Fruit fly (Drosophila melanogaster) whole organism, embryonic: Measurements from ENCODE around the gene CG11562.

Experiments used
- Bgb ChIP-seq: fragments of 200-800 bp; sonication (Bioruptor generic); IDR thresholded peaks from 2 replicates; pipeline ENCODE4 v1.3.6; 2022; ENCODE audit warnings: missing biosample characterization, missing genetic modification characterization; ENCODE audit not compliant: partially characterized antibody
- CG10147 ChIP-seq: fragments of 200-800 bp; sonication (Bioruptor generic); optimal IDR thresholded peaks from 2 replicates; lab custom pipeline; 2019; ENCODE audit warnings: missing biosample characterization, mild to moderate bottlenecking, missing genetic modification characterization, moderate library complexity
- CG10209 ChIP-seq: fragments of 200-800 bp; sonication (Bioruptor generic); optimal IDR thresholded peaks from 3 replicates; lab custom pipeline; 2017; ENCODE audit warnings: missing biosample characterization, mild to moderate bottlenecking, missing genetic modification characterization, missing genetic modification reagents
- CG10979 ChIP-seq: fragments of 200-800 bp; sonication (Bioruptor generic); optimal IDR thresholded peaks from 2 replicates; lab custom pipeline; 2018; ENCODE audit warnings: missing biosample characterization, mild to moderate bottlenecking, missing genetic modification characterization, moderate library complexity
- CG12744 ChIP-seq: fragments of 200-800 bp; sonication (Bioruptor generic); optimal IDR thresholded peaks from 2 replicates; lab custom pipeline; 2016; ENCODE audit warnings: missing biosample characterization, missing genetic modification characterization
- CG13424 ChIP-seq: fragments of 200-800 bp; sonication (Bioruptor generic); optimal IDR thresholded peaks from 2 replicates; lab custom pipeline; 2019; ENCODE audit warnings: missing biosample characterization, mild to moderate bottlenecking, missing genetic modification characterization, moderate library complexity
- CG1603 ChIP-seq: fragments of 200-800 bp; sonication (Bioruptor generic); optimal IDR thresholded peaks from 2 replicates; lab custom pipeline; 2019; ENCODE audit warnings: missing biosample characterization, mild to moderate bottlenecking, missing genetic modification characterization, moderate library complexity
- CG17612 ChIP-seq: fragments of 200-800 bp; sonication (Bioruptor generic); IDR thresholded peaks from 2 replicates; pipeline ENCODE4 v1.3.6; 2022; ENCODE audit warnings: missing biosample characterization, missing genetic modification characterization
- CG18764 ChIP-seq: fragments of 200-800 bp; sonication (Bioruptor generic); optimal IDR thresholded peaks from 3 replicates; lab custom pipeline; 2016; ENCODE audit warnings: missing biosample characterization, missing genetic modification characterization
- CG2120 ChIP-seq: fragments of 200-800 bp; sonication (Bioruptor generic); optimal IDR thresholded peaks from 3 replicates; lab custom pipeline; 2016; ENCODE audit warnings: missing biosample characterization, missing genetic modification characterization
- CG2712 ChIP-seq: fragments of 200-800 bp; optimal IDR thresholded peaks from 3 replicates; lab custom pipeline; 2019; ENCODE audit warnings: missing biosample characterization, mild to moderate bottlenecking, missing genetic modification characterization, moderate library complexity
- CG31365 ChIP-seq: fragments of 200-800 bp; sonication (Bioruptor generic); optimal IDR thresholded peaks from 2 replicates; lab custom pipeline; 2018; ENCODE audit warnings: missing biosample characterization, mild to moderate bottlenecking, missing genetic modification characterization
- CG32532 ChIP-seq: fragments of 200-800 bp; sonication (Bioruptor generic); IDR thresholded peaks from 2 replicates; pipeline ENCODE4 v1.3.6; 2022; ENCODE audit warnings: missing biosample characterization, missing genetic modification characterization
- CG4404 ChIP-seq: fragments of 200-800 bp; sonication (Bioruptor generic); IDR thresholded peaks from 2 replicates; pipeline ENCODE4 v1.3.6; 2022; ENCODE audit warnings: missing biosample characterization, missing genetic modification characterization
- CG4424 ChIP-seq: fragments of 200-800 bp; sonication (Bioruptor generic); optimal IDR thresholded peaks from 3 replicates; lab custom pipeline; 2016; ENCODE audit warnings: missing biosample characterization, missing genetic modification characterization
- CG4730 ChIP-seq: fragments of 200-800 bp; sonication (Bioruptor generic); IDR thresholded peaks from 2 replicates; pipeline ENCODE4 v1.3.6; 2022; ENCODE audit warnings: missing biosample characterization, missing genetic modification characterization
- CG5180 ChIP-seq: fragments of 200-800 bp; sonication (Bioruptor generic); optimal IDR thresholded peaks from 3 replicates; lab custom pipeline; 2017; ENCODE audit warnings: missing biosample characterization, missing genetic modification characterization, mild to moderate bottlenecking, moderate library complexity, missing genetic modification reagents
- CG6654 ChIP-seq: fragments of 200-800 bp; sonication (Bioruptor generic); optimal IDR thresholded peaks from 2 replicates; lab custom pipeline; 2017; ENCODE audit warnings: missing biosample characterization, mild to moderate bottlenecking, missing genetic modification characterization
- CG7271 ChIP-seq: fragments of 200-800 bp; sonication (Bioruptor generic); optimal IDR thresholded peaks from 2 replicates; lab custom pipeline; 2018; ENCODE audit warnings: missing biosample characterization, mild to moderate bottlenecking, missing genetic modification characterization, moderate library complexity
- CG7839 ChIP-seq: fragments of 200-800 bp; sonication (Bioruptor generic); optimal IDR thresholded peaks from 3 replicates; lab custom pipeline; 2018; ENCODE audit warnings: missing biosample characterization, mild to moderate bottlenecking, missing genetic modification characterization, moderate library complexity
- CG8388 ChIP-seq: fragments of 200-800 bp; sonication (Bioruptor generic); optimal IDR thresholded peaks from 2 replicates; lab custom pipeline; 2019; ENCODE audit warnings: missing biosample characterization, mild to moderate bottlenecking, missing genetic modification characterization, moderate library complexity
- CG8765 ChIP-seq: fragments of 200-800 bp; sonication (Bioruptor generic); IDR thresholded peaks from 2 replicates; pipeline ENCODE4 v1.3.6; 2022; ENCODE audit warnings: missing biosample characterization, missing genetic modification characterization
- CG9437 ChIP-seq: fragments of 200-800 bp; sonication (Bioruptor generic); optimal IDR thresholded peaks from 2 replicates; lab custom pipeline; 2018; ENCODE audit warnings: missing biosample characterization, mild to moderate bottlenecking, missing genetic modification characterization
- CG9797 ChIP-seq: fragments of 200-800 bp; sonication (Bioruptor generic); optimal IDR thresholded peaks from 3 replicates; lab custom pipeline; 2018; ENCODE audit warnings: missing biosample characterization, mild to moderate bottlenecking, missing genetic modification characterization
- CG9932 ChIP-seq: fragments of 200-800 bp; sonication (Bioruptor generic); IDR thresholded peaks from 2 replicates; pipeline ENCODE4 v1.3.6; 2022; ENCODE audit warnings: missing biosample characterization, missing genetic modification characterization
- CTCF ChIP-seq: fragments of 200-800 bp; sonication (Bioruptor generic); optimal IDR thresholded peaks from 2 replicates; lab custom pipeline; 2017; ENCODE audit warnings: missing biosample characterization, mild to moderate bottlenecking, missing genetic modification characterization, moderate library complexity
- CrebB ChIP-seq: fragments of 200-800 bp; sonication (Bioruptor generic); optimal IDR thresholded peaks from 3 replicates; lab custom pipeline; 2018; ENCODE audit warnings: missing biosample characterization, mild to moderate bottlenecking, missing genetic modification characterization
- Dp ChIP-seq: fragments of 200-800 bp; sonication (Bioruptor generic); optimal IDR thresholded peaks from 2 replicates; lab custom pipeline; 2018; ENCODE audit warnings: missing biosample characterization, mild to moderate bottlenecking, missing genetic modification characterization, moderate library complexity
- Drgx ChIP-seq: fragments of 200-800 bp; sonication (Bioruptor generic); IDR thresholded peaks from 2 replicates; pipeline ENCODE4 v1.3.6; 2022; ENCODE audit warnings: missing biosample characterization, missing genetic modification characterization
- Gsc ChIP-seq: fragments of 200-800 bp; sonication (Bioruptor generic); IDR thresholded peaks from 2 replicates; pipeline ENCODE4 v1.3.6; 2022; ENCODE audit warnings: missing biosample characterization, missing genetic modification characterization
- Kr ChIP-seq: fragments of 200-800 bp; sonication (Bioruptor generic); optimal IDR thresholded peaks from 2 replicates; lab custom pipeline; 2017; ENCODE audit warnings: missing biosample characterization, mild to moderate bottlenecking, missing genetic modification characterization
- Lim3 ChIP-seq: fragments of 200-800 bp; sonication (Bioruptor generic); IDR thresholded peaks from 2 replicates; pipeline ENCODE4 v1.3.6; 2022; ENCODE audit warnings: missing biosample characterization, missing genetic modification characterization
- Oaz ChIP-seq: fragments of 200-800 bp; sonication (Bioruptor generic); IDR thresholded peaks from 2 replicates; pipeline ENCODE4 v1.3.6; 2022; ENCODE audit warnings: missing biosample characterization, missing genetic modification characterization
- PHDP ChIP-seq: fragments of 200-800 bp; sonication (Bioruptor generic); optimal IDR thresholded peaks from 3 replicates; lab custom pipeline; 2018; ENCODE audit warnings: missing biosample characterization, mild to moderate bottlenecking, missing genetic modification characterization, moderate library complexity
- Sox102F ChIP-seq: fragments of 200-800 bp; sonication (Bioruptor generic); optimal IDR thresholded peaks from 2 replicates; lab custom pipeline; 2018; ENCODE audit warnings: missing biosample characterization, mild to moderate bottlenecking, missing genetic modification characterization, moderate library complexity
- Sry-β ChIP-seq: fragments of 200-800 bp; sonication (Bioruptor generic); optimal IDR thresholded peaks from 2 replicates; lab custom pipeline; 2018; ENCODE audit warnings: missing biosample characterization, mild to moderate bottlenecking, missing genetic modification characterization, moderate library complexity
- Stat92E ChIP-seq, 3 experiments: fragments of >200 bp in 2 of 3; fragments of 200-800 bp in 1 of 3; sonication (Bioruptor generic) in 1 of 3; optimal IDR thresholded peaks; 2 replicates each; lab custom pipeline; 2017 to 2019; ENCODE audit warnings: missing biosample characterization in 3 of 3, missing genetic modification characterization in 3 of 3, mild to moderate bottlenecking in 1 of 3, moderate library complexity in 1 of 3
- bowl ChIP-seq: fragments of 200-800 bp; sonication (Bioruptor generic); IDR thresholded peaks from 2 replicates; pipeline ENCODE4 v1.3.6; 2022; ENCODE audit warnings: missing biosample characterization, missing genetic modification characterization
- br ChIP-seq: fragments of >200 bp; optimal IDR thresholded peaks from 2 replicates; lab custom pipeline; 2017
- cad ChIP-seq: fragments of >200 bp; optimal IDR thresholded peaks from 2 replicates; lab custom pipeline; 2017; ENCODE audit warnings: missing biosample characterization, missing genetic modification characterization
- chm ChIP-seq: fragments of 200-800 bp; sonication (Bioruptor generic); IDR thresholded peaks from 2 replicates; pipeline ENCODE4 v1.3.6; 2022; ENCODE audit warnings: missing biosample characterization, missing genetic modification characterization
- chn ChIP-seq: fragments of 200-800 bp; sonication (Bioruptor generic); optimal IDR thresholded peaks from 2 replicates; lab custom pipeline; 2016; ENCODE audit warnings: missing biosample characterization, missing genetic modification characterization
- dysf ChIP-seq: fragments of 200-800 bp; sonication (Bioruptor generic); IDR thresholded peaks from 3 replicates; pipeline ENCODE4 v1.3.6; 2022; ENCODE audit warnings: missing biosample characterization, missing genetic modification characterization
- gro ChIP-seq: fragments of 200-800 bp; sonication (Bioruptor generic); optimal IDR thresholded peaks from 2 replicates; lab custom pipeline; 2016; ENCODE audit warnings: missing biosample characterization, missing genetic modification characterization
- gsb-n ChIP-seq: fragments of 200-800 bp; sonication (Bioruptor generic); optimal IDR thresholded peaks from 3 replicates; lab custom pipeline; 2018; ENCODE audit warnings: missing biosample characterization, mild to moderate bottlenecking, missing genetic modification characterization
- kni ChIP-seq: fragments of 200-800 bp; sonication (Bioruptor generic); optimal IDR thresholded peaks from 3 replicates; lab custom pipeline; 2017; ENCODE audit warnings: mild to moderate bottlenecking, missing biosample characterization, missing genetic modification reagents, missing genetic modification characterization
- lbe ChIP-seq: fragments of 200-800 bp; sonication (Bioruptor generic); optimal IDR thresholded peaks from 2 replicates; lab custom pipeline; 2016; ENCODE audit warnings: missing biosample characterization, mild to moderate bottlenecking, missing genetic modification characterization
- nmo ChIP-seq: fragments of 200-800 bp; sonication (Bioruptor generic); optimal IDR thresholded peaks from 2 replicates; lab custom pipeline; 2018; ENCODE audit warnings: missing biosample characterization, mild to moderate bottlenecking, missing genetic modification characterization, moderate library complexity
- pnt ChIP-seq: fragments of 200-800 bp; sonication (Bioruptor generic); optimal IDR thresholded peaks from 3 replicates; lab custom pipeline; 2016; ENCODE audit warnings: missing biosample characterization, missing genetic modification characterization
- shn ChIP-seq: fragments of 200-800 bp; sonication (Bioruptor generic); optimal IDR thresholded peaks from 3 replicates; lab custom pipeline; 2016; ENCODE audit warnings: missing biosample characterization, missing genetic modification characterization
- so ChIP-seq: fragments of 200-800 bp; sonication (Bioruptor generic); IDR thresholded peaks from 3 replicates; pipeline ENCODE4 v1.3.6; 2022; ENCODE audit warnings: missing biosample characterization, missing genetic modification characterization
- tin ChIP-seq: fragments of 200-800 bp; sonication (Bioruptor generic); optimal IDR thresholded peaks from 3 replicates; lab custom pipeline; 2016; ENCODE audit warnings: missing biosample characterization, missing genetic modification characterization
- wor ChIP-seq: fragments of 200-800 bp; sonication (Bioruptor generic); IDR thresholded peaks from 2 replicates; pipeline ENCODE4 v1.3.6; 2022; ENCODE audit warnings: missing biosample characterization, missing genetic modification characterization

CG11562 gene

DNA sequence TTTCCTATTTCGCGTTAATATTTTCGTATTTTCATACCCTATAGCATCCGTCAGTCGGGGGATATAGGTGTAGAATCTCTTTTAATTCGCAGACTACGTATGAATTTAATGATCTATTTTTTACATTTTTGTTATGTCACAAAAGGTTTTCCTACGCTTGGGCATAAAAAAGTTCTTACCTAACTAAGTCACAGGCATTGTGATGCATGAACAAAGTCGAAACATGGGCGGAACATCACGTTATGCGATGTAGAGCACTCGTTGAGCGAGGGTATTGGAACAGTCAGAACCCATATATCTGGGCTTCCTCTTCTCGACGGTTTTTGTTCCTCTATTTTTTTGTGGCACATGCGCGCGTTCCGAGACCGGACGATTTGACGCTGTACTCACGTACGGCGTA lies 17.0 kb downstream of the CG11562 start (continued):
- TF ChIP-seq CG10209 (GFP tag; lab: Kevin White, UChicago) (no peak), CG4424 (GFP tag; lab: Kevin White, UChicago) (no peak), CTCF (GFP tag; lab: Kevin White, UChicago) (no peak), CG18764 (GFP tag; lab: Kevin White, UChicago) (peak; percentile 9), CG13424 (no peak), chn (GFP tag; lab: Kevin White, UChicago) (no peak), CG9932 (GFP tag; lab: Robert Waterston, UW) (peak; percentile 29; the same call in 1 of the 2 replicates), Kr (GFP tag; lab: Kevin White, UChicago) (no peak), PHDP (peak; percentile 30), CG7271 (tag; lab: Kevin White, UChicago) (no peak), CG10147 (GFP tag; lab: Kevin White, UChicago) (no peak), bowl (GFP tag; lab: Robert Waterston, UW) (no peak), cad (GFP tag; lab: Kevin White, UChicago) (no peak), CG2712 (tag; lab: Kevin White, UChicago) (peak; percentile 14), CG2120 (GFP tag; lab: Kevin White, UChicago) (peak; percentile 40), lbe (GFP tag; lab: Kevin White, UChicago) (no peak), CG8765 (GFP tag; lab: Robert Waterston, UW) (no peak), tin (GFP tag; lab: Kevin White, UChicago) (no peak), CG7839 (tag; lab: Kevin White, UChicago) (peak; percentile 33), dysf (GFP tag; lab: Robert Waterston, UW) (peak; percentile 27; the same call in 2 of the 3 replicates), CG12744 (GFP tag; lab: Kevin White, UChicago) (no peak), gro (GFP tag; lab: Kevin White, UChicago) (peak; percentile 13), Sox102F (GFP tag; lab: Kevin White, UChicago) (peak; percentile 35), CG8388 (GFP tag; lab: Kevin White, UChicago) (no peak), CG31365 (tag; lab: Kevin White, UChicago) (no peak), kni (no peak), shn (GFP tag; lab: Kevin White, UChicago) (peak; percentile 26), Drgx (GFP tag; lab: Robert Waterston, UW) (no peak), CG17612 (GFP tag; lab: Robert Waterston, UW) (no peak), br (lab: Kevin White, UChicago) (no peak), gsb-n (tag; lab: Kevin White, UChicago) (no peak), pnt (GFP tag; lab: Kevin White, UChicago) (no peak), Dp (no peak), CG9437 (GFP tag; lab: Kevin White, UChicago) (no peak), CrebB (tag; lab: Kevin White, UChicago) (no peak), Gsc (GFP tag; lab: Robert Waterston, UW) (no peak), chm (GFP tag; lab: Robert Waterston, UW) (no peak), CG9797 (GFP tag; lab: Kevin White, UChicago) (no peak), Oaz (no peak), CG4404 (GFP tag; lab: Robert Waterston, UW) (no peak), CG6654 (GFP tag; lab: Kevin White, UChicago) (no peak), Bgb (GFP tag; lab: Robert Waterston, UW) (no peak), CG4730 (no peak), CG5180 (GFP tag; lab: Kevin White, UChicago) (no peak), CG10979 (tag; lab: Kevin White, UChicago) (no peak), nmo (GFP tag; lab: Kevin White, UChicago) (no peak), Stat92E (GFP tag; optimal IDR thresholded peaks at IDR 0.05; lab: Kevin White, UChicago) (no peak), CG1603 (tag; lab: Kevin White, UChicago) (no peak), CG32532 (GFP tag; lab: Robert Waterston, UW) (0 out of 2 replicates have a peak, but pooled peaks have one; percentile 14), Sry-β (GFP tag; lab: Kevin White, UChicago) (no peak), wor (GFP tag; lab: Robert Waterston, UW) (no peak), Lim3 (no peak), so (GFP tag; lab: Robert Waterston, UW) (no peak)
